Fruit fly (Drosophila melanogaster) whole organism, embryonic: ENCODE results near the gene CG2901.
A peak's percentile ranks its signal among the peaks of the same experiment; 100 is the strongest.

Experiments
- ATbp ChIP-seq: fragments of 200-800 bp; sonication (Bioruptor generic); optimal IDR thresholded peaks from 2 replicates; lab custom pipeline; 2017; ENCODE audit warnings: missing biosample characterization, mild to moderate bottlenecking, missing genetic modification characterization, missing genetic modification reagents
- Adf1 ChIP-seq: fragments of 200-800 bp; sonication (Bioruptor generic); IDR thresholded peaks from 2 replicates; pipeline ENCODE4 v1.3.6; 2022; ENCODE audit warnings: missing biosample characterization, missing genetic modification characterization
- Aef1 ChIP-seq: fragments of 200-800 bp; sonication (Bioruptor generic); IDR thresholded peaks from 3 replicates; pipeline ENCODE4 v1.3.6; 2022; ENCODE audit warnings: missing biosample characterization, missing genetic modification characterization
- Atf3 ChIP-seq: fragments of 200-800 bp; sonication (Bioruptor generic); optimal IDR thresholded peaks from 3 replicates; lab custom pipeline; 2016; ENCODE audit warnings: missing biosample characterization, missing genetic modification characterization
- Atf6 ChIP-seq: fragments of 200-800 bp; sonication (Bioruptor generic); IDR thresholded peaks from 2 replicates; pipeline ENCODE4 v1.3.6; 2022; ENCODE audit warnings: missing biosample characterization, missing genetic modification characterization
- CG10431 ChIP-seq: fragments of 200-800 bp; sonication (Bioruptor generic); optimal IDR thresholded peaks from 3 replicates; lab custom pipeline; 2018; ENCODE audit warnings: missing biosample characterization, mild to moderate bottlenecking, missing genetic modification characterization
- CG10654 ChIP-seq: fragments of 200-800 bp; sonication (Bioruptor generic); optimal IDR thresholded peaks from 2 replicates; lab custom pipeline; 2016; ENCODE audit warnings: missing biosample characterization, missing genetic modification characterization
- CG11085 ChIP-seq: fragments of 200-800 bp; sonication (Bioruptor generic); IDR thresholded peaks from 2 replicates; pipeline ENCODE4 v1.3.6; 2022; ENCODE audit warnings: missing biosample characterization, missing genetic modification characterization
- CG14710 ChIP-seq: fragments of 200-800 bp; sonication (Bioruptor generic); optimal IDR thresholded peaks from 3 replicates; lab custom pipeline; 2019; ENCODE audit warnings: missing biosample characterization, mild to moderate bottlenecking, missing genetic modification characterization, moderate library complexity
- CG15601 ChIP-seq: fragments of 200-800 bp; sonication (Bioruptor generic); optimal IDR thresholded peaks from 3 replicates; lab custom pipeline; 2019; ENCODE audit warnings: missing biosample characterization, mild to moderate bottlenecking, missing genetic modification characterization, moderate library complexity
- CG1832 ChIP-seq: fragments of 200-800 bp; sonication (Bioruptor generic); optimal IDR thresholded peaks from 2 replicates; lab custom pipeline; 2017; ENCODE audit warnings: missing biosample characterization, mild to moderate bottlenecking, missing genetic modification characterization, inconsistent platforms
- CG18764 ChIP-seq: fragments of 200-800 bp; sonication (Bioruptor generic); optimal IDR thresholded peaks from 3 replicates; lab custom pipeline; 2016; ENCODE audit warnings: missing biosample characterization, missing genetic modification characterization
- CG2129 ChIP-seq: fragments of 200-800 bp; sonication (Bioruptor generic); IDR thresholded peaks from 2 replicates; pipeline ENCODE4 v1.3.6; 2022; ENCODE audit warnings: missing biosample characterization, missing genetic modification characterization; ENCODE audit not compliant: partially characterized antibody
- CG32767 ChIP-seq: fragments of 200-800 bp; sonication (Bioruptor generic); IDR thresholded peaks from 2 replicates; pipeline ENCODE4 v1.3.6; 2022; ENCODE audit warnings: missing biosample characterization, missing genetic modification characterization
- CG3995 ChIP-seq: fragments of 200-800 bp; sonication (Bioruptor generic); optimal IDR thresholded peaks from 3 replicates; lab custom pipeline; 2016; ENCODE audit warnings: missing biosample characterization, missing genetic modification characterization
- CG7928 ChIP-seq: fragments of 200-800 bp; sonication (Bioruptor generic); optimal IDR thresholded peaks from 2 replicates; lab custom pipeline; 2017; ENCODE audit warnings: missing biosample characterization, mild to moderate bottlenecking, missing genetic modification characterization
- CG7987 ChIP-seq: fragments of 200-800 bp; sonication (Bioruptor generic); optimal IDR thresholded peaks from 2 replicates; lab custom pipeline; 2018; ENCODE audit warnings: missing biosample characterization, mild to moderate bottlenecking, missing genetic modification characterization, moderate library complexity
- CG8478 ChIP-seq: fragments of >200 bp; optimal IDR thresholded peaks from 2 replicates; lab custom pipeline; 2018
- E2f2 ChIP-seq: fragments of 200-800 bp; sonication (Bioruptor generic); IDR thresholded peaks from 2 replicates; pipeline ENCODE4 v1.3.6; 2022; ENCODE audit warnings: missing biosample characterization, missing genetic modification characterization
- ERR ChIP-seq: fragments of 200-800 bp; sonication (Bioruptor generic); optimal IDR thresholded peaks from 2 replicates; lab custom pipeline; 2016; ENCODE audit warnings: missing biosample characterization, missing genetic modification characterization
- Fer1 ChIP-seq: fragments of 200-800 bp; sonication (Bioruptor generic); optimal IDR thresholded peaks from 2 replicates; lab custom pipeline; 2017; ENCODE audit warnings: missing biosample characterization, mild to moderate bottlenecking, missing genetic modification characterization
- GATAe ChIP-seq: fragments of 200-800 bp; sonication (Bioruptor generic); conservative IDR thresholded peaks from 2 replicates; pipeline ENCODE4 v1.3.6; 2022; ENCODE audit warnings: missing biosample characterization, missing genetic modification characterization
- Hr51 ChIP-seq, 2 experiments: fragments of 200-800 bp; sonication (Bioruptor generic); optimal IDR thresholded peaks; 2 replicates in 1 of 2; 3 replicates in 1 of 2; lab custom pipeline; 2016 to 2018; ENCODE audit warnings: missing biosample characterization in 2 of 2, missing genetic modification characterization in 2 of 2, mild to moderate bottlenecking in 1 of 2, moderate library complexity in 1 of 2
- Lhr ChIP-seq: fragments of 200-800 bp; sonication (Bioruptor generic); optimal IDR thresholded peaks from 3 replicates; lab custom pipeline; 2017; ENCODE audit warnings: mild to moderate bottlenecking, missing biosample characterization, missing genetic modification reagents, missing genetic modification characterization
- MTF-1 ChIP-seq: fragments of 200-800 bp; sonication (Bioruptor generic); optimal IDR thresholded peaks from 2 replicates; lab custom pipeline; 2018; ENCODE audit warnings: missing biosample characterization, mild to moderate bottlenecking, missing genetic modification characterization, borderline replicate concordance
- Myb ChIP-seq: fragments of 200-800 bp; sonication (Bioruptor generic); optimal IDR thresholded peaks from 2 replicates; lab custom pipeline; 2016; ENCODE audit warnings: missing biosample characterization, missing genetic modification characterization
- Rx ChIP-seq: fragments of 200-800 bp; sonication (Bioruptor generic); IDR thresholded peaks from 2 replicates; pipeline ENCODE4 v1.3.6; 2022; ENCODE audit warnings: missing biosample characterization, missing genetic modification characterization
- Sry-β ChIP-seq: fragments of 200-800 bp; sonication (Bioruptor generic); optimal IDR thresholded peaks from 2 replicates; lab custom pipeline; 2018; ENCODE audit warnings: missing biosample characterization, mild to moderate bottlenecking, missing genetic modification characterization, moderate library complexity
- Sry-δ ChIP-seq: fragments of 200-800 bp; sonication (Bioruptor generic); optimal IDR thresholded peaks from 2 replicates; lab custom pipeline; 2016; ENCODE audit warnings: missing biosample characterization, missing genetic modification characterization
- Tbp ChIP-seq: fragments of >200 bp; optimal IDR thresholded peaks from 2 replicates; lab custom pipeline; 2018; ENCODE audit warnings: missing biosample characterization, missing genetic modification characterization
- ab ChIP-seq: fragments of 200-800 bp; sonication (Bioruptor generic); optimal IDR thresholded peaks from 2 replicates; lab custom pipeline; 2016; ENCODE audit warnings: missing biosample characterization, missing genetic modification characterization
- ac ChIP-seq: fragments of 200-800 bp; sonication (Bioruptor generic); optimal IDR thresholded peaks from 3 replicates; lab custom pipeline; 2017; ENCODE audit warnings: missing biosample characterization, mild to moderate bottlenecking, missing genetic modification characterization
- al ChIP-seq: fragments of 200-800 bp; sonication (Bioruptor generic); IDR thresholded peaks from 2 replicates; pipeline ENCODE4 v1.3.6; 2022; ENCODE audit warnings: missing biosample characterization, missing genetic modification characterization
- ash1 ChIP-seq: fragments of 200-800 bp; sonication (Bioruptor generic); optimal IDR thresholded peaks from 2 replicates; lab custom pipeline; 2018; ENCODE audit warnings: missing biosample characterization, mild to moderate bottlenecking, missing genetic modification characterization
- bbx ChIP-seq: fragments of 200-800 bp; sonication (Bioruptor generic); IDR thresholded peaks from 2 replicates; pipeline ENCODE4 v1.3.6; 2022; ENCODE audit warnings: missing biosample characterization, missing genetic modification characterization; ENCODE audit not compliant: partially characterized antibody
- chinmo ChIP-seq: fragments of 200-800 bp; sonication (Bioruptor generic); IDR thresholded peaks from 4 replicates; pipeline ENCODE4 v1.3.6; 2022; ENCODE audit warnings: missing biosample characterization, missing genetic modification characterization; ENCODE audit not compliant: partially characterized antibody
- dmrt99B ChIP-seq: fragments of 200-800 bp; sonication (Bioruptor generic); optimal IDR thresholded peaks from 2 replicates; lab custom pipeline; 2018; ENCODE audit warnings: missing biosample characterization, mild to moderate bottlenecking, missing genetic modification characterization, moderate library complexity
- ewg ChIP-seq: fragments of 200-800 bp; sonication (Bioruptor generic); optimal IDR thresholded peaks from 3 replicates; lab custom pipeline; 2017; ENCODE audit warnings: mild to moderate bottlenecking, missing biosample characterization, missing genetic modification reagents, missing genetic modification characterization
- fu2 ChIP-seq: fragments of 200-800 bp; sonication (Bioruptor generic); optimal IDR thresholded peaks from 2 replicates; lab custom pipeline; 2016; ENCODE audit warnings: missing biosample characterization, missing genetic modification characterization
- maf-S ChIP-seq: fragments of 200-800 bp; sonication (Bioruptor generic); optimal IDR thresholded peaks from 2 replicates; lab custom pipeline; 2016; ENCODE audit warnings: missing biosample characterization, missing genetic modification characterization
- onecut ChIP-seq: fragments of 200-800 bp; sonication (Bioruptor generic); IDR thresholded peaks from 2 replicates; pipeline ENCODE4 v1.3.6; 2022; ENCODE audit warnings: missing biosample characterization, missing genetic modification characterization
- pnt ChIP-seq: fragments of 200-800 bp; sonication (Bioruptor generic); optimal IDR thresholded peaks from 3 replicates; lab custom pipeline; 2016; ENCODE audit warnings: missing biosample characterization, missing genetic modification characterization
- ro ChIP-seq: fragments of 200-800 bp; sonication (Bioruptor generic); IDR thresholded peaks from 2 replicates; pipeline ENCODE4 v1.3.6; 2022; ENCODE audit warnings: missing biosample characterization, missing genetic modification characterization
- run ChIP-seq: fragments of 200-800 bp; sonication (Bioruptor generic); optimal IDR thresholded peaks from 3 replicates; lab custom pipeline; 2018; ENCODE audit warnings: missing biosample characterization, mild to moderate bottlenecking, missing genetic modification characterization
- schlank ChIP-seq: fragments of 200-800 bp; sonication (Bioruptor generic); optimal IDR thresholded peaks from 2 replicates; lab custom pipeline; 2018; ENCODE audit warnings: missing biosample characterization, mild to moderate bottlenecking, missing genetic modification characterization
- slou ChIP-seq: fragments of 200-800 bp; sonication (Bioruptor generic); optimal IDR thresholded peaks from 3 replicates; lab custom pipeline; 2016; ENCODE audit warnings: missing biosample characterization, missing genetic modification characterization
- vfl ChIP-seq: fragments of 200-800 bp; sonication (Bioruptor generic); optimal IDR thresholded peaks from 2 replicates; lab custom pipeline; 2016; ENCODE audit warnings: missing biosample characterization, missing genetic modification characterization
- vnd ChIP-seq: fragments of 200-800 bp; sonication (Bioruptor generic); IDR thresholded peaks from 3 replicates; pipeline ENCODE4 v1.3.6; 2022; ENCODE audit warnings: missing biosample characterization, missing genetic modification characterization; ENCODE audit not compliant: partially characterized antibody
- wdn ChIP-seq: fragments of 200-800 bp; sonication (Bioruptor generic); IDR thresholded peaks from 2 replicates; pipeline ENCODE4 v1.3.6; 2022; ENCODE audit warnings: missing biosample characterization, missing genetic modification characterization
- z ChIP-seq: fragments of 200-800 bp; sonication (Bioruptor generic); IDR thresholded peaks from 3 replicates; pipeline ENCODE4 v1.3.6; 2022; ENCODE audit warnings: missing biosample characterization, missing genetic modification characterization

Gene CG2901

dm6 chrX:3868456-3869023 is 40.5 kb downstream of the CG2901 start, which contains the start of gene CG2930 (continued):
- no peak for TF ChIP-seq slou
- TF ChIP-seq ewg, result peak; percentile 81
- peak; percentile 86 for TF ChIP-seq dmrt99B (tag; lab: Kevin White, UChicago)
- TF ChIP-seq z, result 0 out of 3 replicates have a peak, but pooled peaks have one; percentile 34
- peak; percentile 54 for TF ChIP-seq Myb
- peak; percentile 59 for TF ChIP-seq Sry-δ
- TF ChIP-seq schlank, result peak; percentile 16
- no peak for TF ChIP-seq CG2129
- TF ChIP-seq Tbp, result no peak
- peak; percentile 72 for TF ChIP-seq CG15601
- peak; percentile 58 for TF ChIP-seq E2f2 (GFP tag; lab: Robert Waterston, UW)
- TF ChIP-seq CG14710, result peak; percentile 69
- peak; percentile 66; the same call in 1 of the 2 replicates for TF ChIP-seq Atf6
- TF ChIP-seq CG1832 (GFP tag; lab: Kevin White, UChicago), result no peak
- peak; percentile 86 for TF ChIP-seq Rx (GFP tag; lab: Robert Waterston, UW)
- TF ChIP-seq maf-S (GFP tag; lab: Kevin White, UChicago), result peak; percentile 38
- TF ChIP-seq Sry-β, result no peak
- no peak for TF ChIP-seq ash1
- TF ChIP-seq Hr51 (GFP tag; optimal IDR thresholded peaks at IDR 0.05; lab: Kevin White, UChicago), result peak; percentile 31 to 82
- TF ChIP-seq bbx (GFP tag; lab: Robert Waterston, UW), result 0 out of 2 replicates have a peak, but pooled peaks have one; percentile 13
- TF ChIP-seq vfl (GFP tag; lab: Kevin White, UChicago), result no peak
- TF ChIP-seq Adf1 (GFP tag; lab: Robert Waterston, UW), result no peak
- TF ChIP-seq ab (GFP tag; lab: Kevin White, UChicago), result peak; percentile 43
- TF ChIP-seq CG3995, result no peak
- peak; percentile 79 for TF ChIP-seq CG18764 (GFP tag; lab: Kevin White, UChicago)
- peak; percentile 45 for TF ChIP-seq ac (GFP tag; lab: Kevin White, UChicago)
- peak; percentile 87 for TF ChIP-seq ATbp (GFP tag; lab: Kevin White, UChicago)
- peak; percentile 54; the same call in 1 of the 2 replicates for TF ChIP-seq CG11085
- TF ChIP-seq ro (GFP tag; lab: Robert Waterston, UW), result peak; percentile 77
- TF ChIP-seq run (tag; lab: Kevin White, UChicago), result peak; percentile 44
- peak; percentile 83 for TF ChIP-seq CG10654
- peak; percentile 86 for TF ChIP-seq pnt
- no peak for TF ChIP-seq chinmo (GFP tag; lab: Robert Waterston, UW)
- peak; percentile 63 for TF ChIP-seq Lhr (GFP tag; lab: Kevin White, UChicago)
- peak; percentile 56 for TF ChIP-seq ERR (GFP tag; lab: Kevin White, UChicago)
- peak; percentile 54 for TF ChIP-seq CG10431
- peak; percentile 74 for TF ChIP-seq MTF-1 (GFP tag; lab: Kevin White, UChicago)
- peak; percentile 47; the same call in 1 of the 2 replicates for TF ChIP-seq al (GFP tag; lab: Robert Waterston, UW)
- TF ChIP-seq vnd (GFP tag; lab: Robert Waterston, UW), result no peak
- no peak for TF ChIP-seq CG8478 (lab: Kevin White, UChicago)
- TF ChIP-seq CG7928 (GFP tag; lab: Kevin White, UChicago), result no peak
- no peak for TF ChIP-seq GATAe (GFP tag; lab: Robert Waterston, UW)
- peak; percentile 74 for TF ChIP-seq Fer1
- peak; percentile 85 for TF ChIP-seq onecut
- peak; percentile 43 for TF ChIP-seq CG7987 (GFP tag; lab: Kevin White, UChicago)
- TF ChIP-seq CG32767, result peak; percentile 62; the same call in 1 of the 2 replicates
- TF ChIP-seq wdn (GFP tag; lab: Robert Waterston, UW), result peak; percentile 41; the same call in 1 of the 2 replicates
- peak; percentile 74 for TF ChIP-seq Aef1 (GFP tag; lab: Robert Waterston, UW)
- peak; percentile 76 for TF ChIP-seq Atf3 (GFP tag; lab: Kevin White, UChicago)
- peak; percentile 46 for TF ChIP-seq fu2
